Fruit fly (Drosophila melanogaster): ENCODE data around the gene CG42762.

The CG42762 gene

dm6 chr2L:8163588-8164166 is 19.8 kb upstream of the CG42762 start (continued):
- TF ChIP-seq eve (GFP tag; optimal IDR thresholded peaks at IDR 0.05) (peak in 1 of 2 experiments; percentile 59), CG8388 (GFP tag; optimal IDR thresholded peaks at IDR 0.05) (no peak), CG31441 (GFP tag; IDR thresholded peaks at IDR 0.05) (no peak), Ets97D (GFP tag; optimal IDR thresholded peaks at IDR 0.05) (no peak), CG1832 (GFP tag; optimal IDR thresholded peaks at IDR 0.05) (no peak), sob (GFP tag; IDR thresholded peaks at IDR 0.05) (no peak; the same call in 1 of the 2 replicates), E2f2 (GFP tag; IDR thresholded peaks at IDR 0.05) (no peak), CG4282 (GFP tag; optimal IDR thresholded peaks at IDR 0.05) (no peak), CG15696 (tag; optimal IDR thresholded peaks at IDR 0.05) (no peak), CG12236 (GFP tag; optimal IDR thresholded peaks at IDR 0.05) (no peak), CG14441 (GFP tag; IDR thresholded peaks at IDR 0.05) (no peak), CkIIα-i1 (GFP tag; IDR thresholded peaks at IDR 0.05) (no peak), phol (tag; optimal IDR thresholded peaks at IDR 0.05) (no peak), CG15011 (GFP tag; optimal IDR thresholded peaks at IDR 0.05) (no peak), Trl (optimal IDR thresholded peaks at IDR 0.05) (no peak), Trl (GFP tag; optimal IDR thresholded peaks at IDR 0.05) (no peak), CG7839 (tag; optimal IDR thresholded peaks at IDR 0.05) (no peak), amos (GFP tag; IDR thresholded peaks at IDR 0.05; ENCODE audit: partially characterized antibody) (0 out of 2 replicates have a peak, but pooled peaks have one; percentile 17), ab (GFP tag; optimal IDR thresholded peaks at IDR 0.05) (no peak), CG14710 (tag; optimal IDR thresholded peaks at IDR 0.05) (no peak), grau (tag; optimal IDR thresholded peaks at IDR 0.05) (no peak), CG2199 (GFP tag; IDR thresholded peaks at IDR 0.05) (0 out of 3 replicates have a peak, but pooled peaks have one; percentile 8), Fer1 (GFP tag; optimal IDR thresholded peaks at IDR 0.05) (no peak), CG4617 (GFP tag; optimal IDR thresholded peaks at IDR 0.05; ENCODE audit: borderline replicate concordance) (no peak), CG15479 (GFP tag; optimal IDR thresholded peaks at IDR 0.05) (no peak), slbo (GFP tag; IDR thresholded peaks at IDR 0.05) (no peak), Hr78 (GFP tag; optimal IDR thresholded peaks at IDR 0.05) (no peak), CG12071 (GFP tag; optimal IDR thresholded peaks at IDR 0.05) (no peak), CG17359 (tag; optimal IDR thresholded peaks at IDR 0.05) (no peak), kni (GFP tag; optimal IDR thresholded peaks at IDR 0.05) (peak; percentile 53), CG31388 (GFP tag; optimal IDR thresholded peaks at IDR 0.05) (no peak), CG11723 (GFP tag; optimal IDR thresholded peaks at IDR 0.05) (no peak), ham (GFP tag; IDR thresholded peaks at IDR 0.05) (no peak), CoRest (tag; optimal IDR thresholded peaks at IDR 0.05) (no peak), BEAF-32 (GFP tag; optimal IDR thresholded peaks at IDR 0.05) (no peak), sens-2 (GFP tag; IDR thresholded peaks at IDR 0.05) (0 out of 2 replicates have a peak, but pooled peaks have one; percentile 45), CG13775 (GFP tag; optimal IDR thresholded peaks at IDR 0.05) (no peak), CG15514 (GFP tag; optimal IDR thresholded peaks at IDR 0.05) (peak; percentile 12), CG8281 (tag; optimal IDR thresholded peaks at IDR 0.05) (peak; percentile 9), Dp (GFP tag; optimal IDR thresholded peaks at IDR 0.05) (no peak), peb (GFP tag; IDR thresholded peaks at IDR 0.05) (no peak), Med (GFP tag) (peak; percentile 76), CG7745 (tag; optimal IDR thresholded peaks at IDR 0.05) (peak; percentile 2), wdn (GFP tag; IDR thresholded peaks at IDR 0.05) (no peak), CG18476 (GFP tag; optimal IDR thresholded peaks at IDR 0.05) (no peak), pros (GFP tag; optimal IDR thresholded peaks at IDR 0.05) (no peak), CG10979 (tag; optimal IDR thresholded peaks at IDR 0.05) (no peak), Dip2 (GFP tag; IDR thresholded peaks at IDR 0.05) (no peak), ara (GFP tag; IDR thresholded peaks at IDR 0.05) (peak; percentile 13; the same call in 1 of the 2 replicates), CG33557 (GFP tag; optimal IDR thresholded peaks at IDR 0.05) (no peak)
